Fruit fly (Drosophila melanogaster): Measurements from ENCODE around the gene CG45071.
A peak's percentile ranks its signal among the peaks of the same experiment; 100 is the strongest.

Gene CG45071

DNA sequence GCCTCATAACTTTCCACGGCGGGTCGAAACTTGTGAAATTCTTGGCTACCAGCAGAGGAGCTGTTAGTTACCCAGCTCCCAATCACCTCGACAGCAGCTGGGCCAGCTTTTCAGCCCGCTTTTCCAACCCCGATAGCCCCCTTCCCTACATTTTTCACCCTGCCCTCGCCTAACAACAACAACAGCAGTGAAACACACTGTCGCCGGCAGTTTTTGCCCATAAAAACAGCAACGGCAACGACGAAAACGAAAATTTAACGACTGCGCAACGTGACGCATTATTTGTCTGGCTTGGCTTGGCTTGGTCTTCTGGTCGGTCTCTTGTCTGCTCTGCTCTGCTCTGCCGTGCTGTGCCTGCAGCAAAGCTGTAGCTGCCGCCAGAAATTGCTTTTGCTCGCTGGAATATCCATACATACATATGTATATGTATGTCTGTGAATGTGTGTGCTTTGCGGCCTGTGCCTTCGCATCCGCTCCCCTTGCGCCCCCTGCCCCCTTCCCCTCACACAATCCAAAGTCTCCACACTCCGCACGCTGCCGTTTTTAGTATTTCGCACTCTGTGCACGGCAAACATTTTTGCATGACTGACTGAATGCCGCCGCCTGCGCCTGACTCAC is 1.6 kb downstream of the CG45071 start (continued):
- TF ChIP-seq CG7839 (tag; optimal IDR thresholded peaks at IDR 0.05): no peak
- no peak for TF ChIP-seq Ada2b (GFP tag; IDR thresholded peaks at IDR 0.05)
- no peak for TF ChIP-seq CG31224 (GFP tag; IDR thresholded peaks at IDR 0.05)
- TF ChIP-seq fd64A (GFP tag; optimal IDR thresholded peaks at IDR 0.05): no peak
- no peak for TF ChIP-seq kni (GFP tag; optimal IDR thresholded peaks at IDR 0.05)
- TF ChIP-seq CG34224 (GFP tag; IDR thresholded peaks at IDR 0.05; ENCODE audit: partially characterized antibody): peak; percentile 12; the same call in 1 of the 3 replicates
- no peak for TF ChIP-seq tx (GFP tag; optimal IDR thresholded peaks at IDR 0.05)
- no peak for TF ChIP-seq CG13624 (GFP tag; optimal IDR thresholded peaks at IDR 0.05)
- TF ChIP-seq CG4707 (GFP tag; optimal IDR thresholded peaks at IDR 0.05): no peak
- TF ChIP-seq usp (GFP tag; optimal IDR thresholded peaks at IDR 0.05): no peak
- no peak for TF ChIP-seq CG4854 (GFP tag; optimal IDR thresholded peaks at IDR 0.05)
- no peak for TF ChIP-seq tgo (GFP tag; IDR thresholded peaks at IDR 0.05)
- no peak for TF ChIP-seq CG14710 (tag; optimal IDR thresholded peaks at IDR 0.05)
- TF ChIP-seq CG13424 (tag; optimal IDR thresholded peaks at IDR 0.05): no peak
- no peak for TF ChIP-seq TFAM (GFP tag; optimal IDR thresholded peaks at IDR 0.05)
- no peak for TF ChIP-seq pan (optimal IDR thresholded peaks at IDR 0.05)
- no peak for TF ChIP-seq pan (GFP tag; optimal IDR thresholded peaks at IDR 0.05 in 1 of 2, IDR thresholded peaks at IDR 0.05 in 1 of 2)
- TF ChIP-seq klu (GFP tag; IDR thresholded peaks at IDR 0.05): no peak
- TF ChIP-seq luna (GFP tag; optimal IDR thresholded peaks at IDR 0.05): no peak
- TF ChIP-seq Asciz (GFP tag; optimal IDR thresholded peaks at IDR 0.05): no peak
- TF ChIP-seq chm (GFP tag; IDR thresholded peaks at IDR 0.05): no peak
- TF ChIP-seq CG3281 (GFP tag; optimal IDR thresholded peaks at IDR 0.05): no peak
- TF ChIP-seq Fer1 (GFP tag; optimal IDR thresholded peaks at IDR 0.05): no peak
- TF ChIP-seq crol (GFP tag; IDR thresholded peaks at IDR 0.05): peak; percentile 77
- TF ChIP-seq D19A (tag; optimal IDR thresholded peaks at IDR 0.05): no peak
- no peak for TF ChIP-seq lbe (GFP tag; optimal IDR thresholded peaks at IDR 0.05)
- TF ChIP-seq Lpt (GFP tag; optimal IDR thresholded peaks at IDR 0.05): no peak
- no peak for TF ChIP-seq CG5180 (GFP tag; optimal IDR thresholded peaks at IDR 0.05)
- TF ChIP-seq CG2120 (GFP tag; optimal IDR thresholded peaks at IDR 0.05): no peak
- TF ChIP-seq CG2875 (GFP tag; optimal IDR thresholded peaks at IDR 0.05): no peak
- TF ChIP-seq pita (GFP tag; optimal IDR thresholded peaks at IDR 0.05): no peak
- no peak for TF ChIP-seq vvl (GFP tag; IDR thresholded peaks at IDR 0.05)
- no peak for TF ChIP-seq nerfin-1 (tag; optimal IDR thresholded peaks at IDR 0.05)
- TF ChIP-seq cato (GFP tag; optimal IDR thresholded peaks at IDR 0.05; ENCODE audit: borderline replicate concordance): no peak
- TF ChIP-seq HmgZ (tag; optimal IDR thresholded peaks at IDR 0.05): no peak
- no peak for TF ChIP-seq Ets65A (GFP tag)
- no peak for TF ChIP-seq emc (GFP tag; optimal IDR thresholded peaks at IDR 0.05)
- TF ChIP-seq fd96Cb (tag; optimal IDR thresholded peaks at IDR 0.05): no peak
- no peak for TF ChIP-seq Ssrp (tag; optimal IDR thresholded peaks at IDR 0.05)
- no peak for TF ChIP-seq onecut (GFP tag; IDR thresholded peaks at IDR 0.05)
- TF ChIP-seq Side (GFP tag; optimal IDR thresholded peaks at IDR 0.05): no peak
- no peak for TF ChIP-seq HLH3B (GFP tag; IDR thresholded peaks at IDR 0.05)
- TF ChIP-seq Bteb2 (GFP tag; optimal IDR thresholded peaks at IDR 0.05): no peak
- no peak for TF ChIP-seq nerfin-2 (GFP tag; IDR thresholded peaks at IDR 0.05; ENCODE audit: partially characterized antibody)
- no peak for TF ChIP-seq CG33213 (GFP tag; optimal IDR thresholded peaks at IDR 0.05)
- TF ChIP-seq Sox100B (GFP tag; optimal IDR thresholded peaks at IDR 0.05): no peak
- no peak for TF ChIP-seq mirr (GFP tag; optimal IDR thresholded peaks at IDR 0.05)
- no peak for TF ChIP-seq stc (GFP tag; IDR thresholded peaks at IDR 0.05)
- TF ChIP-seq unc-4 (GFP tag; IDR thresholded peaks at IDR 0.05; ENCODE audit: partially characterized antibody): 0 out of 2 replicates have a peak, but pooled peaks have one; percentile 28
- no peak for TF ChIP-seq Spps (tag; optimal IDR thresholded peaks at IDR 0.05)
- no peak for TF ChIP-seq Six4 (GFP tag; optimal IDR thresholded peaks at IDR 0.05)

Data from whole organism, embryonic.